Fruit fly (Drosophila melanogaster): ENCODE data around the gene brwl.
A peak's percentile ranks its signal among the peaks of the same experiment; 100 is the strongest.

Gene brwl

dm6 chr2L:9568360-9569088 is at the start of gene brwl (continued):
- TF ChIP-seq CG2120 (GFP tag; optimal IDR thresholded peaks at IDR 0.05) (peak; percentile 99), disco-r (GFP tag; optimal IDR thresholded peaks at IDR 0.05) (peak; percentile 96), emc (GFP tag; optimal IDR thresholded peaks at IDR 0.05) (peak; percentile 94), crp (GFP tag; optimal IDR thresholded peaks at IDR 0.05) (peak; percentile 42 to 78), HLH3B (GFP tag; IDR thresholded peaks at IDR 0.05) (peak; percentile 98), CG8388 (GFP tag; optimal IDR thresholded peaks at IDR 0.05) (peak; percentile 99), ftz-f1 (GFP tag; optimal IDR thresholded peaks at IDR 0.05) (peak; percentile 92), CG17186 (GFP tag; optimal IDR thresholded peaks at IDR 0.05) (peak; percentile 92), Awh (GFP tag; IDR thresholded peaks at IDR 0.05) (peak; percentile 98), trem (tag; optimal IDR thresholded peaks at IDR 0.05) (peak; percentile 97), Ssrp (tag; optimal IDR thresholded peaks at IDR 0.05) (peak; percentile 99), CG10462 (GFP tag; optimal IDR thresholded peaks at IDR 0.05) (peak; percentile 99), CG1233 (GFP tag; optimal IDR thresholded peaks at IDR 0.05) (peak; percentile 99), lab (GFP tag; optimal IDR thresholded peaks at IDR 0.05) (peak; percentile 99), CG30403 (GFP tag; optimal IDR thresholded peaks at IDR 0.05) (peak; percentile 99), Jarid2 (GFP tag; optimal IDR thresholded peaks at IDR 0.05) (peak; percentile 91), h (optimal IDR thresholded peaks at IDR 0.05) (no peak), CG17612 (GFP tag; IDR thresholded peaks at IDR 0.05) (peak; percentile 96), hkb (optimal IDR thresholded peaks at IDR 0.05) (no peak), hkb (GFP tag; IDR thresholded peaks at IDR 0.05) (peak; percentile 99), HLHmδ (GFP tag; optimal IDR thresholded peaks at IDR 0.05) (peak; percentile 85), bab2 (GFP tag; optimal IDR thresholded peaks at IDR 0.05) (peak; percentile 98), wor (GFP tag; IDR thresholded peaks at IDR 0.05) (peak; percentile 98), CTCF (GFP tag; optimal IDR thresholded peaks at IDR 0.05) (peak; percentile 75), zen (tag; optimal IDR thresholded peaks at IDR 0.05) (peak; percentile 99), Myb (GFP tag; optimal IDR thresholded peaks at IDR 0.05) (peak; percentile 87), lola (GFP tag; optimal IDR thresholded peaks at IDR 0.05) (peak in 1 of 3 experiments; percentile 99), wdn (GFP tag; IDR thresholded peaks at IDR 0.05) (peak; percentile 95), pb (GFP tag; optimal IDR thresholded peaks at IDR 0.05) (peak; percentile 95), Hr51 (GFP tag; optimal IDR thresholded peaks at IDR 0.05) (peak; percentile 97 to 99), NC2β (GFP tag; optimal IDR thresholded peaks at IDR 0.05) (peak; percentile 98), sna (GFP tag; IDR thresholded peaks at IDR 0.05; ENCODE audit: partially characterized antibody) (no peak), HmgD (GFP tag; optimal IDR thresholded peaks at IDR 0.05) (peak; percentile 95), pnt (GFP tag; optimal IDR thresholded peaks at IDR 0.05) (peak; percentile 98), tin (GFP tag; optimal IDR thresholded peaks at IDR 0.05) (peak; percentile 99), CG14050 (GFP tag; IDR thresholded peaks at IDR 0.05) (peak; percentile 97), bbx (GFP tag; IDR thresholded peaks at IDR 0.05; ENCODE audit: partially characterized antibody) (peak; percentile 57; the same call in 1 of the 2 replicates), dmrt99B (tag; optimal IDR thresholded peaks at IDR 0.05) (peak; percentile 99), dm (GFP tag; optimal IDR thresholded peaks at IDR 0.05) (peak; percentile 95), HLH4C (GFP tag; IDR thresholded peaks at IDR 0.05; ENCODE audit: partially characterized antibody) (no peak), CG8359 (GFP tag; optimal IDR thresholded peaks at IDR 0.05; ENCODE audit: borderline replicate concordance) (peak; percentile 94), amos (GFP tag; IDR thresholded peaks at IDR 0.05; ENCODE audit: partially characterized antibody) (peak; percentile 27; the same call in 1 of the 2 replicates), CG9876 (GFP tag; optimal IDR thresholded peaks at IDR 0.05) (peak; percentile 95), repo (GFP tag; optimal IDR thresholded peaks at IDR 0.05) (peak; percentile 97), slbo (GFP tag; IDR thresholded peaks at IDR 0.05) (peak; percentile 98), CG1832 (GFP tag; optimal IDR thresholded peaks at IDR 0.05) (no peak), CG10321 (GFP tag; IDR thresholded peaks at IDR 0.05) (peak; percentile 84), CG34422 (GFP tag; IDR thresholded peaks at IDR 0.05) (peak; percentile 99), Dp (GFP tag; optimal IDR thresholded peaks at IDR 0.05) (peak; percentile 19), ac (GFP tag; optimal IDR thresholded peaks at IDR 0.05) (peak; percentile 97)
